Worm (Caenorhabditis elegans) whole organism, late embryonic: ENCODE results near the gene C08B6.11.

Experiments
- Y22D7AL.16 ChIP-seq: sonication (generic microtip); optimal IDR thresholded peaks from 2 replicates; lab custom pipeline; 2016; ENCODE audit warnings: missing genetic modification characterization, missing compliant biosample characterization
- ama-1 ChIP-seq: fragments of 150-350 bp; optimal IDR thresholded peaks from 2 replicates; lab custom pipeline; 2014
- fkh-10 ChIP-seq: fragments of 150-350 bp; optimal IDR thresholded peaks from 2 replicates; lab custom pipeline; 2014; ENCODE audit warnings: missing biosample characterization, missing genetic modification reagents, missing genetic modification characterization
- hlh-13 ChIP-seq: fragments of 200-800 bp; sonication (Bioruptor generic); optimal IDR thresholded peaks from 2 replicates; lab custom pipeline; 2018; ENCODE audit warnings: mild to moderate bottlenecking, missing genetic modification characterization, missing compliant biosample characterization
- hlh-15 ChIP-seq: sonication (generic microtip); optimal IDR thresholded peaks from 2 replicates; lab custom pipeline; 2016; ENCODE audit warnings: missing genetic modification characterization, missing compliant biosample characterization
- pha-4 ChIP-seq: fragments of 150-350 bp; optimal IDR thresholded peaks from 2 replicates; lab custom pipeline; 2018; ENCODE audit warnings: missing biosample characterization, missing genetic modification reagents, missing genetic modification characterization
- pqm-1 ChIP-seq: sonication (generic microtip); optimal IDR thresholded peaks from 2 replicates; lab custom pipeline; 2016; ENCODE audit warnings: missing genetic modification characterization, missing compliant biosample characterization
- rnt-1 ChIP-seq: sonication (generic microtip); optimal IDR thresholded peaks from 2 replicates; lab custom pipeline; 2016; ENCODE audit warnings: missing genetic modification characterization, missing compliant biosample characterization
- unc-42 ChIP-seq: sonication (generic microtip); optimal IDR thresholded peaks from 2 replicates; lab custom pipeline; 2016; ENCODE audit warnings: missing genotype, missing genetic modification characterization, missing compliant biosample characterization
- unc-55 ChIP-seq: sonication (generic microtip); optimal IDR thresholded peaks from 2 replicates; lab custom pipeline; 2017; ENCODE audit warnings: missing biosample characterization, missing genetic modification reagents, missing genetic modification characterization

DNA sequence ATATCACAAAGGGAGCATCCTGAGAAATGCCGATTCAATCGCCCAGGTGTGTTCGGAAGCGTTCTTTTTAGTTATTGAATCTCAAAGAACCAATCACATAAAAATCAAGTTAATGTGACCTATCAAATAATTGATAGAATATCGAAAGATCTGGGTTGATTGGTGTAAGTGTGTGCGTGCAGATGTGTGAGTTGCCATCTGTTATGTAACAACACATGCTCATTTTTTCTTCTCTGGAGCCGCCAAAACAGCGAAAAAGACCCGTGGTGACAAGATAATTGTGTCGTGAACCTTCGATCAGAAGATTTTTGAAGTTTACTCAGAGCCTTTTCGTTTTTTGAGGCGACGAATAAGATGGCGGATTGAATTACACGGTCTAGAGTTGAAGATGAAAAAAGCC lies 39.4 kb downstream of the C08B6.11 start:
- TF ChIP-seq hlh-15 (tag; lab: Kevin White, UChicago) (no peak), unc-55 (GFP tag; lab: Kevin White, UChicago) (no peak), rnt-1 (tag; lab: Kevin White, UChicago) (no peak), Y22D7AL.16 (tag; lab: Kevin White, UChicago) (no peak), pqm-1 (tag; lab: Kevin White, UChicago) (no peak), pha-4 (tag; lab: Kevin White, UChicago) (no peak), fkh-10 (GFP tag; lab: Kevin White, UChicago) (no peak), ama-1 (lab: Kevin White, UChicago) (no peak), hlh-13 (GFP tag; lab: Kevin White, UChicago) (no peak), unc-42 (no peak)
